Fruit fly (Drosophila melanogaster): ENCODE measurements around the gene kmr.
A peak's percentile ranks its signal among the peaks of the same experiment; 100 is the strongest.

kmr gene

DNA sequence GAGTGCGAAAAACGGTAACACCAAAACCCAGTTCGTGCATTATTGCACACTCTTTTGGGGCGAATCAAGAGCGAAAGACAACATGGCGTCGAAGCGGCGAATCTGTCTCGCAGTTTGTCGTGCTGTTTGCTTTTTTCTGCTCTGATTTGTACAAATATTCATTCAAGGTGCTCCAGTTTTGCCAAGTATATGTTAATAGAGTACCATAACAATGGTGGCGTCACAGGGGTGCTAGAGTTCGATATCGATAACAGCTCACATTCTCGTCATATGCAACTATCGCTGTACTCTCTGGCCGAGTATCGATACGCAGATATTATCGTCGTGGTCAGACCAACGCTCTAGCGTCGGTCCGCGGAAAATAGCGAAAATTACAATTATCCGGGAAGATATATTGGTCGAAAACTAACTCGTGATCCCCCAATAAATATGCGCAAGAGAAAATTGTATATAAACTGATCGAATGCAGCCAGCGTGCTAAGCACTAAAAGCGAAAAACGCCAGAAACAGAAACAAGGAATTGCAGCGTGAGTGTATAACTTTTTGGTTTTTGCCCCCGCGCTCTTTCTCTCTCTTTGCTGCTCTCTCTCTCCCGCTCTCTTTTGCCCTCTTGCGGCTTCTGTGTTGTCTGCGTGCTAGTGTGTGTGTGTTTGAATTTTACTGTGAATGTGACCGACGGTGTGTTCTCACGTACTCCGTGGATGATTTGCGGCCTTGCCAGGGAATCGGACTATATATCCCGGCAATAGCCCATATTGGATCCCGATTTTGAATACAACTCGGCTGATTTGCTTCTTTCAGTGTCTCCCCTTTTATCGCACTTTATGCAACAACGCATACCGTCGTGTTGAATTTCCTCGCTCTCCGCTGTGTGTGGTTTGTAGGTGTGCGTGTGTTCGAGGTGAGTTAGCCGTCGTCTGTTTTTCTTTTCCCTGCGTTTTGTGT, 31.1 kb upstream of the kmr start, which contains the start of gene flfl (continued):
- TF ChIP-seq repo (GFP tag; optimal IDR thresholded peaks at IDR 0.05), result no peak
- TF ChIP-seq Elba2 (GFP tag; optimal IDR thresholded peaks at IDR 0.05), result no peak
- peak; percentile 0 for TF ChIP-seq CG5180 (GFP tag; optimal IDR thresholded peaks at IDR 0.05)
- TF ChIP-seq lola (GFP tag; optimal IDR thresholded peaks at IDR 0.05), result no peak
- TF ChIP-seq CG1602 (GFP tag; optimal IDR thresholded peaks at IDR 0.05), result no peak
- no peak for TF ChIP-seq row (GFP tag; IDR thresholded peaks at IDR 0.05)
- no peak for TF ChIP-seq CG17385 (GFP tag; optimal IDR thresholded peaks at IDR 0.05)
- TF ChIP-seq Nf-YB (GFP tag; optimal IDR thresholded peaks at IDR 0.05), result no peak
- TF ChIP-seq CG7786 (GFP tag; optimal IDR thresholded peaks at IDR 0.05), result peak; percentile 37
- no peak for TF ChIP-seq Rfx (GFP tag; IDR thresholded peaks at IDR 0.05)
- TF ChIP-seq CG2199 (GFP tag; IDR thresholded peaks at IDR 0.05), result no peak
- TF ChIP-seq gt (GFP tag; IDR thresholded peaks at IDR 0.05), result no peak
- TF ChIP-seq Aef1 (GFP tag; IDR thresholded peaks at IDR 0.05), result no peak
- peak; percentile 19 for TF ChIP-seq BtbVII (GFP tag; optimal IDR thresholded peaks at IDR 0.05)
- no peak for TF ChIP-seq fd3F (GFP tag; optimal IDR thresholded peaks at IDR 0.05)
- TF ChIP-seq jumu (GFP tag; optimal IDR thresholded peaks at IDR 0.05), result peak; percentile 35
- peak; percentile 48 for TF ChIP-seq dm (GFP tag; optimal IDR thresholded peaks at IDR 0.05)
- TF ChIP-seq CG12219 (GFP tag; optimal IDR thresholded peaks at IDR 0.05), result peak; percentile 24
- TF ChIP-seq ab (GFP tag; optimal IDR thresholded peaks at IDR 0.05), result no peak
- TF ChIP-seq CG17829 (tag; optimal IDR thresholded peaks at IDR 0.05), result peak; percentile 17
- TF ChIP-seq CG2875 (GFP tag; optimal IDR thresholded peaks at IDR 0.05), result no peak
- TF ChIP-seq CG8765 (GFP tag; IDR thresholded peaks at IDR 0.05), result no peak
- no peak for TF ChIP-seq ttk (GFP tag; IDR thresholded peaks at IDR 0.05)
- no peak for TF ChIP-seq Bgb (GFP tag; IDR thresholded peaks at IDR 0.05; ENCODE audit: partially characterized antibody)
- no peak for TF ChIP-seq CG32532 (GFP tag; IDR thresholded peaks at IDR 0.05)
- no peak for TF ChIP-seq chm (GFP tag; IDR thresholded peaks at IDR 0.05)
- no peak for TF ChIP-seq CG31365 (tag; optimal IDR thresholded peaks at IDR 0.05)
- TF ChIP-seq CG15073 (GFP tag; optimal IDR thresholded peaks at IDR 0.05), result no peak
- TF ChIP-seq hth (optimal IDR thresholded peaks at IDR 0.05), result no peak
- TF ChIP-seq zen (tag; optimal IDR thresholded peaks at IDR 0.05), result no peak
- peak; percentile 27 for TF ChIP-seq CG9727 (GFP tag; optimal IDR thresholded peaks at IDR 0.05)
- no peak for TF ChIP-seq CG7745 (tag; optimal IDR thresholded peaks at IDR 0.05)
- TF ChIP-seq Poxn (GFP tag; IDR thresholded peaks at IDR 0.05), result no peak
- no peak for TF ChIP-seq CG7372 (GFP tag; IDR thresholded peaks at IDR 0.05)
- no peak for TF ChIP-seq CG15601 (tag; optimal IDR thresholded peaks at IDR 0.05)
- TF ChIP-seq gcm (GFP tag; optimal IDR thresholded peaks at IDR 0.05), result peak; percentile 15
- TF ChIP-seq dimm (GFP tag; IDR thresholded peaks at IDR 0.05), result no peak
- TF ChIP-seq p53 (GFP tag; optimal IDR thresholded peaks at IDR 0.05), result no peak
- no peak for TF ChIP-seq CG6791 (GFP tag; IDR thresholded peaks at IDR 0.05; ENCODE audit: partially characterized antibody)
- peak; percentile 78 for TF ChIP-seq sens (GFP tag)
- no peak for TF ChIP-seq CG6175 (GFP tag; IDR thresholded peaks at IDR 0.05)
- no peak for TF ChIP-seq CrebB (tag; optimal IDR thresholded peaks at IDR 0.05)
- TF ChIP-seq E2f1 (GFP tag; IDR thresholded peaks at IDR 0.05), result no peak
- no peak for TF ChIP-seq lmd (GFP tag; IDR thresholded peaks at IDR 0.05)
- TF ChIP-seq Kr (GFP tag; optimal IDR thresholded peaks at IDR 0.05), result no peak
- peak; percentile 75 for TF ChIP-seq CG17186 (GFP tag; optimal IDR thresholded peaks at IDR 0.05)
- no peak for TF ChIP-seq CG32772 (GFP tag; IDR thresholded peaks at IDR 0.05)
- no peak for TF ChIP-seq Ada2b (GFP tag; IDR thresholded peaks at IDR 0.05)
- TF ChIP-seq Dbx (GFP tag; IDR thresholded peaks at IDR 0.05), result no peak
- TF ChIP-seq maf-S (GFP tag; optimal IDR thresholded peaks at IDR 0.05), result peak; percentile 24
- TF ChIP-seq dati (GFP tag; IDR thresholded peaks at IDR 0.05), result no peak
